Fruit fly (Drosophila melanogaster) whole organism, embryonic: ENCODE results near the gene mRpS31.

Experiments
- Adf1 ChIP-seq: fragments of 200-800 bp; sonication (Bioruptor generic); IDR thresholded peaks from 2 replicates; pipeline ENCODE4 v1.3.6; 2022; ENCODE audit warnings: missing biosample characterization, missing genetic modification characterization
- BEAF-32 ChIP-seq: fragments of 200-800 bp; sonication (Bioruptor generic); optimal IDR thresholded peaks from 3 replicates; lab custom pipeline; 2017; ENCODE audit warnings: missing biosample characterization, missing genetic modification characterization, mild to moderate bottlenecking, moderate library complexity, missing genetic modification reagents
- CG11093 ChIP-seq: fragments of 200-800 bp; sonication (Bioruptor generic); IDR thresholded peaks from 3 replicates; pipeline ENCODE4 v1.3.6; 2022; ENCODE audit warnings: missing biosample characterization, missing genetic modification characterization
- CG11398 ChIP-seq: fragments of 200-800 bp; sonication (Bioruptor generic); optimal IDR thresholded peaks from 2 replicates; lab custom pipeline; 2016; ENCODE audit warnings: missing biosample characterization, missing genetic modification characterization
- CG13296 ChIP-seq: fragments of 200-800 bp; sonication (Bioruptor generic); optimal IDR thresholded peaks from 3 replicates; lab custom pipeline; 2018; ENCODE audit warnings: missing biosample characterization, mild to moderate bottlenecking, missing genetic modification characterization
- CG13624 ChIP-seq: fragments of 200-800 bp; sonication (Bioruptor generic); optimal IDR thresholded peaks from 2 replicates; lab custom pipeline; 2016; ENCODE audit warnings: missing biosample characterization, missing genetic modification characterization
- CG14860 ChIP-seq: fragments of 200-800 bp; sonication (Bioruptor generic); IDR thresholded peaks from 3 replicates; pipeline ENCODE4 v1.3.6; 2022; ENCODE audit warnings: missing biosample characterization, missing genetic modification characterization; ENCODE audit not compliant: partially characterized antibody
- CG14965 ChIP-seq: fragments of 200-800 bp; sonication (Bioruptor generic); optimal IDR thresholded peaks from 2 replicates; lab custom pipeline; 2016; ENCODE audit warnings: missing biosample characterization, missing genetic modification characterization, borderline replicate concordance
- CG2116 ChIP-seq: fragments of 200-800 bp; sonication (Bioruptor generic); optimal IDR thresholded peaks from 3 replicates; lab custom pipeline; 2018; ENCODE audit warnings: missing biosample characterization, mild to moderate bottlenecking, missing genetic modification characterization
- CG2875 ChIP-seq: fragments of 200-800 bp; sonication (Bioruptor generic); optimal IDR thresholded peaks from 2 replicates; lab custom pipeline; 2017; ENCODE audit warnings: missing biosample characterization, mild to moderate bottlenecking, missing genetic modification characterization, missing genetic modification reagents
- CG43689 ChIP-seq: fragments of 200-800 bp; sonication (Bioruptor generic); IDR thresholded peaks from 2 replicates; pipeline ENCODE4 v1.3.6; 2022; ENCODE audit warnings: missing biosample characterization, missing genetic modification characterization
- CG7839 ChIP-seq: fragments of 200-800 bp; sonication (Bioruptor generic); optimal IDR thresholded peaks from 3 replicates; lab custom pipeline; 2018; ENCODE audit warnings: missing biosample characterization, mild to moderate bottlenecking, missing genetic modification characterization, moderate library complexity
- E2f2 ChIP-seq: fragments of 200-800 bp; sonication (Bioruptor generic); IDR thresholded peaks from 2 replicates; pipeline ENCODE4 v1.3.6; 2022; ENCODE audit warnings: missing biosample characterization, missing genetic modification characterization
- Gug ChIP-seq: fragments of 200-800 bp; sonication (Bioruptor generic); IDR thresholded peaks from 4 replicates; pipeline ENCODE4 v1.3.6; 2022; ENCODE audit warnings: missing biosample characterization, missing genetic modification characterization
- HLH54F ChIP-seq: fragments of 200-800 bp; sonication (Bioruptor generic); optimal IDR thresholded peaks from 3 replicates; lab custom pipeline; 2016; ENCODE audit warnings: missing biosample characterization, missing genetic modification characterization
- Hand ChIP-seq: fragments of 200-800 bp; sonication (Bioruptor generic); optimal IDR thresholded peaks from 2 replicates; lab custom pipeline; 2017; ENCODE audit warnings: mild to moderate bottlenecking, missing biosample characterization, missing genetic modification reagents, missing genetic modification characterization
- MTF-1 ChIP-seq: fragments of 200-800 bp; sonication (Bioruptor generic); optimal IDR thresholded peaks from 2 replicates; lab custom pipeline; 2018; ENCODE audit warnings: missing biosample characterization, mild to moderate bottlenecking, missing genetic modification characterization, borderline replicate concordance
- NC2β ChIP-seq: fragments of 200-800 bp; sonication (Bioruptor generic); optimal IDR thresholded peaks from 2 replicates; lab custom pipeline; 2016; ENCODE audit warnings: missing biosample characterization, missing genetic modification characterization
- NFAT ChIP-seq: fragments of 200-800 bp; sonication (Bioruptor generic); IDR thresholded peaks from 2 replicates; pipeline ENCODE4 v1.3.6; 2022; ENCODE audit warnings: missing biosample characterization, missing genetic modification characterization
- Nf-YC ChIP-seq: fragments of 200-800 bp; optimal IDR thresholded peaks from 3 replicates; lab custom pipeline; 2019; ENCODE audit warnings: missing biosample characterization, mild to moderate bottlenecking, missing genetic modification characterization, moderate library complexity
- Oli ChIP-seq: fragments of 200-800 bp; sonication (Bioruptor generic); optimal IDR thresholded peaks from 2 replicates; lab custom pipeline; 2018; ENCODE audit warnings: missing biosample characterization, mild to moderate bottlenecking, missing genetic modification characterization, moderate library complexity
- Ptx1 ChIP-seq: fragments of 200-800 bp; sonication (Bioruptor generic); IDR thresholded peaks from 2 replicates; pipeline ENCODE4 v1.3.6; 2022; ENCODE audit warnings: missing biosample characterization, missing genetic modification characterization
- Stat92E ChIP-seq, 3 experiments: fragments of >200 bp in 2 of 3; fragments of 200-800 bp in 1 of 3; sonication (Bioruptor generic) in 1 of 3; optimal IDR thresholded peaks; 2 replicates each; lab custom pipeline; 2017 to 2019; ENCODE audit warnings: missing biosample characterization in 3 of 3, missing genetic modification characterization in 3 of 3, mild to moderate bottlenecking in 1 of 3, moderate library complexity in 1 of 3
- Usf ChIP-seq: fragments of 200-800 bp; sonication (Bioruptor generic); optimal IDR thresholded peaks from 2 replicates; lab custom pipeline; 2017; ENCODE audit warnings: missing genotype, missing biosample characterization, missing genetic modification characterization
- br ChIP-seq: fragments of >200 bp; optimal IDR thresholded peaks from 2 replicates; lab custom pipeline; 2017
- danr ChIP-seq: fragments of 200-800 bp; sonication (Bioruptor generic); IDR thresholded peaks from 2 replicates; pipeline ENCODE4 v1.3.6; 2022; ENCODE audit warnings: missing biosample characterization, missing genetic modification characterization
- dmrt11E ChIP-seq: fragments of 200-800 bp; sonication (Bioruptor generic); optimal IDR thresholded peaks from 3 replicates; lab custom pipeline; 2018; ENCODE audit warnings: missing biosample characterization, mild to moderate bottlenecking, missing genetic modification characterization, moderate library complexity
- ems ChIP-seq: fragments of 200-800 bp; sonication (Bioruptor generic); optimal IDR thresholded peaks from 3 replicates; lab custom pipeline; 2016; ENCODE audit warnings: missing biosample characterization, missing genetic modification characterization
- fd96Cb ChIP-seq: fragments of 200-800 bp; sonication (Bioruptor generic); optimal IDR thresholded peaks from 2 replicates; lab custom pipeline; 2018; ENCODE audit warnings: missing biosample characterization, mild to moderate bottlenecking, missing genetic modification characterization, moderate library complexity
- gce ChIP-seq: fragments of 200-800 bp; sonication (Bioruptor generic); IDR thresholded peaks from 3 replicates; pipeline ENCODE4 v1.3.6; 2022; ENCODE audit warnings: missing biosample characterization, missing genetic modification characterization
- hkb ChIP-seq, 2 experiments: fragments of 200-800 bp in 1 of 2; fragments of >200 bp in 1 of 2; sonication (Bioruptor generic) in 1 of 2; IDR thresholded peaks in 1 of 2; optimal IDR thresholded peaks in 1 of 2; 2 replicates each; pipeline versions ENCODE4 v1.3.6 to Lab custom; 2017 to 2022; ENCODE audit warnings: missing biosample characterization in 1 of 2, missing genetic modification characterization in 1 of 2
- lov ChIP-seq, 2 experiments: fragments of 200-800 bp in 1 of 2; fragments of >200 bp in 1 of 2; sonication (Bioruptor generic) in 1 of 2; IDR thresholded peaks in 1 of 2; optimal IDR thresholded peaks in 1 of 2; 2 replicates in 1 of 2; 3 replicates in 1 of 2; pipeline versions ENCODE4 v1.3.6 to Lab custom; 2017 to 2022; ENCODE audit warnings: missing biosample characterization in 1 of 2, missing genetic modification characterization in 1 of 2
- mirr ChIP-seq: fragments of 200-800 bp; sonication (Bioruptor generic); optimal IDR thresholded peaks from 3 replicates; lab custom pipeline; 2018; ENCODE audit warnings: missing biosample characterization, mild to moderate bottlenecking, missing genetic modification characterization
- rib ChIP-seq: fragments of 200-800 bp; sonication (Bioruptor generic); IDR thresholded peaks from 2 replicates; pipeline ENCODE4 v1.3.6; 2022; ENCODE audit warnings: missing biosample characterization, missing genetic modification characterization
- schlank ChIP-seq: fragments of 200-800 bp; sonication (Bioruptor generic); optimal IDR thresholded peaks from 2 replicates; lab custom pipeline; 2018; ENCODE audit warnings: missing biosample characterization, mild to moderate bottlenecking, missing genetic modification characterization
- shn ChIP-seq: fragments of 200-800 bp; sonication (Bioruptor generic); optimal IDR thresholded peaks from 3 replicates; lab custom pipeline; 2016; ENCODE audit warnings: missing biosample characterization, missing genetic modification characterization
- sqz ChIP-seq: fragments of 200-800 bp; sonication (Bioruptor generic); optimal IDR thresholded peaks from 3 replicates; lab custom pipeline; 2018; ENCODE audit warnings: missing biosample characterization, mild to moderate bottlenecking, missing genetic modification characterization
- twi ChIP-seq: fragments of 200-800 bp; optimal IDR thresholded peaks from 2 replicates; lab custom pipeline; 2019; ENCODE audit warnings: missing biosample characterization, mild to moderate bottlenecking, missing genetic modification characterization, moderate library complexity
- tx ChIP-seq: fragments of 200-800 bp; sonication (Bioruptor generic); optimal IDR thresholded peaks from 2 replicates; lab custom pipeline; 2016; ENCODE audit warnings: missing biosample characterization, missing genetic modification characterization
- vvl ChIP-seq: fragments of 200-800 bp; sonication (Bioruptor generic); IDR thresholded peaks from 2 replicates; pipeline ENCODE4 v1.3.6; 2022; ENCODE audit warnings: missing biosample characterization, missing genetic modification characterization

The mRpS31 gene

dm6 chr3L:16024276-16025019 lies 19.5 kb downstream of the mRpS31 start (continued):
- no peak for TF ChIP-seq Usf (GFP tag; lab: Kevin White, UChicago)
- TF ChIP-seq CG7839 (tag; lab: Kevin White, UChicago), result peak; percentile 3
- no peak for TF ChIP-seq Gug
- no peak for TF ChIP-seq vvl (GFP tag; lab: Robert Waterston, UW)
- no peak for TF ChIP-seq BEAF-32 (GFP tag; lab: Kevin White, UChicago)
- TF ChIP-seq CG11398 (GFP tag; lab: Kevin White, UChicago), result no peak
- no peak for TF ChIP-seq danr (GFP tag; lab: Robert Waterston, UW)
- TF ChIP-seq ems (GFP tag; lab: Kevin White, UChicago), result no peak
- TF ChIP-seq schlank (tag; lab: Kevin White, UChicago), result no peak
- TF ChIP-seq tx (GFP tag; lab: Kevin White, UChicago), result no peak
- TF ChIP-seq CG14860, result no peak
- no peak for TF ChIP-seq mirr
- TF ChIP-seq Adf1, result no peak
- TF ChIP-seq twi, result no peak
- peak; percentile 10 for TF ChIP-seq CG2875
- TF ChIP-seq gce (GFP tag; lab: Robert Waterston, UW), result no peak
- no peak for TF ChIP-seq Hand (GFP tag; lab: Kevin White, UChicago)
- TF ChIP-seq dmrt11E (tag; lab: Kevin White, UChicago), result peak; percentile 29
- TF ChIP-seq CG14965 (GFP tag; lab: Kevin White, UChicago), result no peak
- no peak for TF ChIP-seq CG13296
- peak; percentile 31 for TF ChIP-seq Oli (tag; lab: Kevin White, UChicago)
- no peak for TF ChIP-seq sqz (GFP tag; lab: Kevin White, UChicago)
- no peak for TF ChIP-seq MTF-1 (GFP tag; lab: Kevin White, UChicago)
- TF ChIP-seq Stat92E (GFP tag; optimal IDR thresholded peaks at IDR 0.05; lab: Kevin White, UChicago), result no peak
- TF ChIP-seq CG13624 (GFP tag; lab: Kevin White, UChicago), result no peak
- TF ChIP-seq CG11093 (GFP tag; lab: Robert Waterston, UW), result no peak
- TF ChIP-seq hkb (optimal IDR thresholded peaks at IDR 0.05; lab: Kevin White, UChicago), result no peak
- TF ChIP-seq hkb (GFP tag; IDR thresholded peaks at IDR 0.05; lab: Robert Waterston, UW), result no peak
- no peak for TF ChIP-seq NFAT (GFP tag; lab: Robert Waterston, UW)
- TF ChIP-seq lov (optimal IDR thresholded peaks at IDR 0.05; lab: Kevin White, UChicago), result no peak
- no peak for TF ChIP-seq lov (GFP tag; IDR thresholded peaks at IDR 0.05; lab: Robert Waterston, UW)
- no peak for TF ChIP-seq br
- TF ChIP-seq HLH54F, result no peak
- TF ChIP-seq Nf-YC, result no peak
- TF ChIP-seq Ptx1 (GFP tag; lab: Robert Waterston, UW), result no peak
- TF ChIP-seq fd96Cb (tag; lab: Kevin White, UChicago), result peak; percentile 3
- TF ChIP-seq shn (GFP tag; lab: Kevin White, UChicago), result no peak
- TF ChIP-seq CG2116 (GFP tag; lab: Kevin White, UChicago), result no peak
- no peak for TF ChIP-seq rib (GFP tag; lab: Robert Waterston, UW)
- no peak for TF ChIP-seq CG43689 (GFP tag; lab: Robert Waterston, UW)
- no peak for TF ChIP-seq NC2β (GFP tag; lab: Kevin White, UChicago)
- TF ChIP-seq E2f2, result no peak
